Worm (Caenorhabditis elegans): ENCODE results near the gene lips-10.

DNA sequence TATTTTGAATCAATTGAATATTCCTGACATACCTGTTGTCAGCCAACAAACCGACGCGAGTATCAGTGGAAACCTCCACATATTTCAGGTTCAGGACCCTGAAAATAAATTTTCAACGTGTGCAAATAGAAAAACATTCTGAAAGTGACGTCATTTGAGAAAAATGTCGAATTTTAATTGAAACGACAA is 10.3 kb upstream of the lips-10 start, which contains the start of gene F14E5.2:
- TF ChIP-seq scrt-1 (GFP tag; IDR thresholded peaks at IDR 0.05) (no peak), tbx-37 (GFP tag; conservative IDR thresholded peaks at IDR 0.05) (no peak), ceh-13 (GFP tag; optimal IDR thresholded peaks at IDR 0.05) (no peak), ama-1 (optimal IDR thresholded peaks at IDR 0.05) (no peak), B0310.2 (tag; optimal IDR thresholded peaks at IDR 0.05) (no peak), tbx-11 (GFP tag; IDR thresholded peaks at IDR 0.05) (no peak), sea-1 (GFP tag; conservative IDR thresholded peaks at IDR 0.05) (no peak), flt-1 (GFP tag; IDR thresholded peaks at IDR 0.05) (no peak), pes-1 (GFP tag; IDR thresholded peaks at IDR 0.05) (no peak), tra-4 (tag; optimal IDR thresholded peaks at IDR 0.05) (no peak)
